Worm (Caenorhabditis elegans) whole organism, L3 larva: ENCODE measurements around the gene R13H4.5.

Experiments
- ceh-28 ChIP-seq: fragments of 150-350 bp; optimal IDR thresholded peaks from 2 replicates; lab custom pipeline; 2014; ENCODE audit warnings: missing biosample characterization, missing genetic modification reagents, missing genetic modification characterization
- fos-1 ChIP-seq: fragments of 150-350 bp; optimal IDR thresholded peaks from 2 replicates; lab custom pipeline; 2014; ENCODE audit warnings: missing biosample characterization, missing genetic modification characterization
- ztf-11 ChIP-seq: fragments of 150-350 bp; optimal IDR thresholded peaks from 2 replicates; lab custom pipeline; 2014; ENCODE audit warnings: missing biosample characterization, missing genetic modification characterization
- ztf-4 ChIP-seq: fragments of 150-350 bp; optimal IDR thresholded peaks from 2 replicates; lab custom pipeline; 2014; ENCODE audit warnings: missing biosample characterization, missing genetic modification characterization

DNA sequence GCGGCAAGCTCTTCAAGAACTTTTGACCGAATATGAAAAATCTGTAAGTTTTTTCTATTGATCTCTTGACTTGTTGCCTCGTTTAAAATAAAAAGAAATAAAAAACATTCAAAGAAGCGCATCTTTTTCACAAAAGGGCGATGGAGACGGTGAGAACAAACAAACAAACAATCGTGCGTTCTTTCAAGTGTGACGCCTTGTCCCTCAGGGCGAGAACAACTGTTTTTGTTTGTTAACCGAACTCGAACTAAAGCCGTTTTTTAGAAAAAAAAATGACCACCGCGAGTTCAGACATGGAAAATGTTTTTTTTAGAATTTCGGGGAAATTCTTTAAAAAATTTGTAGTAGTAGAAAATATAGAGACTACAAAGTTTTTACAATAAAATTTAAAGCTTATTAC lies 13.5 kb upstream of the R13H4.5 start:
- TF ChIP-seq ztf-11 (tag; lab: Kevin White, UChicago) (no peak), fos-1 (tag; lab: Kevin White, UChicago) (no peak), ceh-28 (tag; lab: Kevin White, UChicago) (no peak), ztf-4 (tag; lab: Kevin White, UChicago) (no peak)
